Worm (Caenorhabditis elegans) whole organism, mixed stage, embryonic: Measurements from ENCODE around the gene C06C3.10.

ENCODE experiments used
- M03D4.4 ChIP-seq: sonication (generic microtip); optimal IDR thresholded peaks from 2 replicates; lab custom pipeline; 2017; ENCODE audit warnings: mild to moderate bottlenecking, missing genetic modification characterization, missing compliant biosample characterization
- elt-1 ChIP-seq: sonication (generic microtip); optimal IDR thresholded peaks from 2 replicates; lab custom pipeline; 2017; ENCODE audit warnings: missing genetic modification characterization, mild to moderate bottlenecking, missing compliant biosample characterization, antibody characterized with exemption, moderate library complexity, borderline replicate concordance; ENCODE audit not compliant: insufficient read depth
- elt-3 ChIP-seq: fragments of 150-350 bp; optimal IDR thresholded peaks from 2 replicates; lab custom pipeline; 2014; ENCODE audit warnings: missing biosample characterization, missing genetic modification characterization
- lin-13 ChIP-seq: fragments of 150-350 bp; optimal IDR thresholded peaks from 2 replicates; lab custom pipeline; 2014; ENCODE audit warnings: missing biosample characterization, missing genetic modification characterization
- lsy-2 ChIP-seq: fragments of 150-350 bp; optimal IDR thresholded peaks from 2 replicates; lab custom pipeline; 2014; ENCODE audit warnings: missing biosample characterization, missing genetic modification characterization
- mep-1 ChIP-seq: fragments of 150-350 bp; optimal IDR thresholded peaks from 2 replicates; lab custom pipeline; 2017; ENCODE audit warnings: missing biosample characterization, missing genetic modification reagents, missing genetic modification characterization, inconsistent platforms
- nhr-12 ChIP-seq: fragments of 150-350 bp; optimal IDR thresholded peaks from 2 replicates; lab custom pipeline; 2014; ENCODE audit warnings: missing biosample characterization, missing genetic modification characterization
- nhr-237 ChIP-seq: fragments of 150-350 bp; optimal IDR thresholded peaks from 2 replicates; lab custom pipeline; 2014; ENCODE audit warnings: missing biosample characterization, missing genetic modification characterization
- nhr-76 ChIP-seq: sonication (generic microtip); optimal IDR thresholded peaks from 2 replicates; lab custom pipeline; 2017; ENCODE audit warnings: missing biosample characterization, missing genetic modification characterization
- pha-4 ChIP-seq: fragments of 150-350 bp; optimal IDR thresholded peaks from 2 replicates; lab custom pipeline; 2018; ENCODE audit warnings: missing biosample characterization, missing genetic modification reagents, missing genetic modification characterization
- snpc-4 ChIP-seq: fragments of 150-350 bp; optimal IDR thresholded peaks from 2 replicates; lab custom pipeline; 2014; ENCODE audit warnings: missing biosample characterization, missing genetic modification characterization
- unc-39 ChIP-seq: fragments of 150-350 bp; optimal IDR thresholded peaks from 2 replicates; lab custom pipeline; 2014; ENCODE audit warnings: missing biosample characterization, missing genetic modification characterization
- ztf-11 ChIP-seq: fragments of 150-350 bp; optimal IDR thresholded peaks from 2 replicates; lab custom pipeline; 2014; ENCODE audit warnings: missing biosample characterization, missing genetic modification characterization

DNA sequence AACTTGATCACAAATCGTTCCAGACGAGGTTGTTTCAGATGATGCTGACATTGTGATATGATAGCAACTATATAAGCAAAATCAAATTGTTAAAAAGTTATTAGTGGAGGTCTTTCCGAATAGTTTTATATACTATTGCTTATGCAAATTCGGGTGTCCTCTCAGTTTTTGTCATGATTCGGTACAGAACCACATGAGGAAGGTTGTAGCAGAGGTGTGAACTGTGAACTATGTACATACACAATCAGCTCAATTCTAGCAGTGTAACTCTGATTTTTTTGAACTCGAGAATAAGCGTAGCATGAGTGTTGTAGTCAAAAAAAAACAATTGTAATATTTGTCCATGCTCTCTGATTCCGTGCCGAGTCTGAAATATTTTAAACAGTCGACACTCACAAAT is 26.0 kb upstream of the C06C3.10 start, which contains the start of gene Y51B9A.6:
- TF ChIP-seq snpc-4 (tag; lab: Kevin White, UChicago) (no peak), nhr-76 (tag; lab: Kevin White, UChicago) (no peak), nhr-237 (no peak), lin-13 (tag; lab: Kevin White, UChicago) (no peak), ztf-11 (tag; lab: Kevin White, UChicago) (no peak), elt-3 (tag; lab: Kevin White, UChicago) (no peak), lsy-2 (tag; lab: Kevin White, UChicago) (no peak), unc-39 (no peak), elt-1 (tag; lab: Kevin White, UChicago) (no peak), M03D4.4 (tag; lab: Kevin White, UChicago) (no peak), nhr-12 (tag; lab: Kevin White, UChicago) (no peak), pha-4 (no peak), mep-1 (tag; lab: Kevin White, UChicago) (no peak)
